Worm (Caenorhabditis elegans) whole organism, L2 larva: ENCODE data around the gene frm-7.

Source experiments
- Y55F3AM.14 ChIP-seq: fragments of 200-800 bp; sonication (Bioruptor generic); optimal IDR thresholded peaks from 2 replicates; lab custom pipeline; 2018; ENCODE audit warnings: mild to moderate bottlenecking, missing genetic modification characterization, missing compliant biosample characterization
- ceh-16 ChIP-seq: fragments of 150-350 bp; optimal IDR thresholded peaks from 2 replicates; lab custom pipeline; 2014; ENCODE audit warnings: missing biosample characterization, missing genetic modification characterization
- lsy-2 ChIP-seq, 2 experiments: fragments of 150-350 bp in 1 of 2; sonication (generic microtip) in 1 of 2; optimal IDR thresholded peaks; 2 replicates each; lab custom pipeline; 2014 to 2017; ENCODE audit warnings: missing biosample characterization in 2 of 2, missing genetic modification characterization in 2 of 2
- mdl-1 ChIP-seq, 2 experiments: fragments of 150-350 bp in 1 of 2; sonication (generic microtip) in 1 of 2; optimal IDR thresholded peaks; 2 replicates each; lab custom pipeline; 2017; ENCODE audit warnings: missing biosample characterization in 2 of 2, missing genetic modification characterization in 2 of 2
- nhr-237 ChIP-seq: fragments of 150-350 bp; optimal IDR thresholded peaks from 2 replicates; lab custom pipeline; 2014; ENCODE audit warnings: missing biosample characterization, missing genetic modification characterization
- nhr-25 ChIP-seq: fragments of 150-350 bp; sonication (generic microtip); optimal IDR thresholded peaks from 3 replicates; lab custom pipeline; 2014; ENCODE audit warnings: missing biosample characterization, missing genetic modification characterization
- nhr-6 ChIP-seq: fragments of 150-350 bp; optimal IDR thresholded peaks from 2 replicates; lab custom pipeline; 2014; ENCODE audit warnings: missing biosample characterization, missing genetic modification characterization
- sma-9 ChIP-seq, 2 experiments: fragments of 150-350 bp in 1 of 2; sonication (generic microtip) in 1 of 2; optimal IDR thresholded peaks; 2 replicates each; lab custom pipeline; 2014 to 2016; ENCODE audit warnings: missing genetic modification characterization in 2 of 2, mild to moderate bottlenecking in 1 of 2, missing biosample characterization in 1 of 2, missing compliant biosample characterization in 1 of 2, missing genetic modification reagents in 1 of 2, moderate library complexity in 1 of 2
- unc-39 ChIP-seq: fragments of 150-350 bp; optimal IDR thresholded peaks from 2 replicates; lab custom pipeline; 2014; ENCODE audit warnings: missing biosample characterization, missing genetic modification characterization
- unc-62 ChIP-seq: fragments of 150-350 bp; optimal IDR thresholded peaks from 2 replicates; lab custom pipeline; 2014; ENCODE audit warnings: missing biosample characterization, missing genetic modification reagents, missing genetic modification characterization
- zag-1 ChIP-seq: fragments of 150-350 bp; optimal IDR thresholded peaks from 2 replicates; lab custom pipeline; 2014; ENCODE audit warnings: missing biosample characterization, missing genetic modification characterization
- ztf-4 ChIP-seq: fragments of 150-350 bp; optimal IDR thresholded peaks from 2 replicates; lab custom pipeline; 2014; ENCODE audit warnings: missing biosample characterization, missing genetic modification characterization

ce11 chrV:12352445-12352844 lies 50.2 kb downstream of the frm-7 start, which contains the start of gene sqt-3:
- no peak for TF ChIP-seq mdl-1 (tag; optimal IDR thresholded peaks at IDR 0.05; lab: Kevin White, UChicago)
- TF ChIP-seq nhr-25 (tag; lab: Kevin White, UChicago) = no peak
- no peak for TF ChIP-seq ceh-16
- TF ChIP-seq lsy-2 (tag; optimal IDR thresholded peaks at IDR 0.05; lab: Kevin White, UChicago) = no peak
- TF ChIP-seq unc-39 (tag; lab: Kevin White, UChicago) = no peak
- TF ChIP-seq nhr-237 (tag; lab: Kevin White, UChicago) = no peak
- no peak for TF ChIP-seq unc-62 (GFP tag; lab: Kevin White, UChicago)
- no peak for TF ChIP-seq sma-9 (GFP tag; optimal IDR thresholded peaks at IDR 0.05; lab: Kevin White, UChicago)
- no peak for TF ChIP-seq sma-9 (tag; optimal IDR thresholded peaks at IDR 0.05; lab: Kevin White, UChicago)
- TF ChIP-seq ztf-4 (tag; lab: Kevin White, UChicago) = no peak
- TF ChIP-seq zag-1 (tag; lab: Kevin White, UChicago) = no peak
- no peak for TF ChIP-seq Y55F3AM.14 (GFP tag; lab: Kevin White, UChicago)
- no peak for TF ChIP-seq nhr-6 (tag; lab: Kevin White, UChicago)
